Worm (Caenorhabditis elegans): ENCODE results near the gene F29B9.11.

- TF ChIP-seq Y56A3A.18 (GFP tag; IDR thresholded peaks at IDR 0.05) (no peak), him-1 (tag; optimal IDR thresholded peaks at IDR 0.05) (peak; percentile 18), Y53F4B.3 (GFP tag; IDR thresholded peaks at IDR 0.05) (no peak)
Measured at ce11 chrIV:4650624-4651094, 9.3 kb downstream of the F29B9.11 start, which contains the start of gene ubc-9.

Measured in whole organism, young adult.